Fruit fly (Drosophila melanogaster) whole organism, adult: ENCODE results near the gene CG32202.

Experiments used
- CG12768 ChIP-seq: fragments of 200-800 bp; sonication (Bioruptor generic); optimal IDR thresholded peaks from 2 replicates; lab custom pipeline; 2017; ENCODE audit warnings: missing biosample characterization, missing genetic modification characterization, mild to moderate bottlenecking, moderate library complexity, missing genetic modification reagents
- CG33017 ChIP-seq: fragments of 200-800 bp; sonication (Bioruptor generic); optimal IDR thresholded peaks from 2 replicates; lab custom pipeline; 2018; ENCODE audit warnings: missing biosample characterization, mild to moderate bottlenecking, missing genetic modification characterization, moderate library complexity
- CG5204 ChIP-seq: fragments of 200-800 bp; sonication (Bioruptor generic); optimal IDR thresholded peaks from 2 replicates; lab custom pipeline; 2016; ENCODE audit warnings: missing biosample characterization, missing genetic modification characterization
- CG7045 ChIP-seq: fragments of 200-800 bp; sonication (Bioruptor generic); optimal IDR thresholded peaks from 2 replicates; lab custom pipeline; 2017; ENCODE audit warnings: missing biosample characterization, mild to moderate bottlenecking, missing genetic modification characterization
- Clk ChIP-seq: fragments of 200-800 bp; sonication (Bioruptor generic); optimal IDR thresholded peaks from 2 replicates; lab custom pipeline; 2017; ENCODE audit warnings: missing biosample characterization, missing genetic modification characterization
- Crg-1 ChIP-seq: fragments of 200-800 bp; sonication (Bioruptor generic); optimal IDR thresholded peaks from 2 replicates; lab custom pipeline; 2016; ENCODE audit warnings: missing biosample characterization, missing genetic modification characterization
- bab1 ChIP-seq: fragments of 200-800 bp; sonication (Bioruptor generic); optimal IDR thresholded peaks from 3 replicates; lab custom pipeline; 2019; ENCODE audit warnings: missing biosample characterization, mild to moderate bottlenecking, missing genetic modification characterization, moderate library complexity
- cnc ChIP-seq, 2 experiments: fragments of >200 bp; optimal IDR thresholded peaks; 2 replicates each; lab custom pipeline; 2017
- kay ChIP-seq: fragments of 200-800 bp; sonication (Bioruptor generic); peaks from one replicate; lab custom pipeline; 2016; ENCODE audit warnings: missing biosample characterization, missing genetic modification characterization, borderline replicate concordance
- tj ChIP-seq: fragments of 200-800 bp; sonication (Bioruptor generic); optimal IDR thresholded peaks from 3 replicates; lab custom pipeline; 2017; ENCODE audit warnings: missing biosample characterization, mild to moderate bottlenecking, missing genetic modification characterization, moderate library complexity
- toe ChIP-seq: fragments of 200-800 bp; sonication (Bioruptor generic); optimal IDR thresholded peaks from 2 replicates; lab custom pipeline; 2016; ENCODE audit warnings: missing biosample characterization, missing genetic modification characterization

DNA sequence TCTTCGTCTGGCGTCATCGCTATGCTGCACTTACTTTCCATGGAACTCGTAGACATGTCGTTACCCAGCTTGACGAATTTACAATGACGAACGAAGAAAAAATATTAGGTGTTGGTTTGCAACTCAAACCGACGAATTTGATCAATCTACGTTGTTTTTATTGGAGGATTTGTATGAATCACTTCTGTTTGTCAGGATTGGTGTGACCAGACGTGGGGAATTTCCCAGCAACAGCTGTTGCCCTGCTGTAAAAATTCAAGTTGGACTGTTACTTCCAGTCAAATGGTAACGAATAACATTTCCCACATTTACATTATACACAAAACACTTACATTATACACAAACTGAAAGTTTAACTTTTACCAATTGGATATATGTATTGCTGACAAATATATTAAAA lies 1.9 kb downstream of the CG32202 start, which contains the start of gene Chmp1:
- no peak for TF ChIP-seq Crg-1 (GFP tag; lab: Kevin White, UChicago)
- TF ChIP-seq CG33017 (tag; lab: Kevin White, UChicago), result no peak
- TF ChIP-seq tj (GFP tag; lab: Kevin White, UChicago), result no peak
- no peak for TF ChIP-seq CG7045
- peak; percentile 35 for TF ChIP-seq bab1 (GFP tag; lab: Kevin White, UChicago)
- TF ChIP-seq kay, result peak; percentile 99
- TF ChIP-seq Clk (GFP tag; lab: Kevin White, UChicago), result no peak
- TF ChIP-seq cnc (optimal IDR thresholded peaks at IDR 0.05; lab: Kevin White, UChicago), result no peak
- no peak for TF ChIP-seq CG12768 (GFP tag; lab: Kevin White, UChicago)
- TF ChIP-seq CG5204, result no peak
- no peak for TF ChIP-seq toe (GFP tag; lab: Kevin White, UChicago)
